Fruit fly (Drosophila melanogaster) S2 (cell line): ENCODE results near the gene CG3552.

ENCODE experiments used
- CG8478 ChIP-seq: fragments of >200 bp; optimal IDR thresholded peaks from 2 replicates; lab custom pipeline; 2018
- CTCF ChIP-seq, 2 experiments: fragments of >200 bp; optimal IDR thresholded peaks; 2 replicates each; lab custom pipeline; 2018

CG3552 gene

DNA sequence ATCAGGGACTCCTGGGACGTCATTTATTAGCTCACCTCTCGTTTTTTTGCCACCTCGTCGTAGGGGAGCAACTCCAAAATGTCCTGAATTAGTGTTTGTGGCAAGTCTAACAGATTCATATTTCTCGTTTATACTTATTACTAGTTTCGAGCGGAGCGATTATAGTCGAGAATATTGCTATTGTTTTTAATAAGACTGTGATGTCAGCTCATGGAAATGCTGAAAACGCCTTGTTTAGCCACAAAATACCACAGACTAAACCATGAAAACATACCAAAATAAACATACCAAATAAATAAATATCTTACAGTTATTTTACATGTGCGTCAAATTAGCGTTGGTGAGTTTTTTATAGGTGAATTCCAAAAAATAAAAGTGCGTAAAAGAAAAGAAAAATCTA is 31.5 kb downstream of the CG3552 start, which contains the start of gene pall:
Gene pall (minus strand): TSS at position 205 of the 400 bp plus-strand sequence.
- peak in 1 of 2 experiments; percentile 6 for TF ChIP-seq CTCF (optimal IDR thresholded peaks at IDR 0.05; lab: Kevin White, UChicago)
- TF ChIP-seq CG8478 (lab: Kevin White, UChicago), result no peak

dm6 chr3L:9489133-9489532 is 33.0 kb downstream of the CG3552 start, which contains the start of gene CG32036:
CG32036 (minus strand) TSS chr3L:9489233.
- TF ChIP-seq CG8478 (lab: Kevin White, UChicago) (no peak), CTCF (optimal IDR thresholded peaks at IDR 0.05; lab: Kevin White, UChicago) (no peak)

DNA sequence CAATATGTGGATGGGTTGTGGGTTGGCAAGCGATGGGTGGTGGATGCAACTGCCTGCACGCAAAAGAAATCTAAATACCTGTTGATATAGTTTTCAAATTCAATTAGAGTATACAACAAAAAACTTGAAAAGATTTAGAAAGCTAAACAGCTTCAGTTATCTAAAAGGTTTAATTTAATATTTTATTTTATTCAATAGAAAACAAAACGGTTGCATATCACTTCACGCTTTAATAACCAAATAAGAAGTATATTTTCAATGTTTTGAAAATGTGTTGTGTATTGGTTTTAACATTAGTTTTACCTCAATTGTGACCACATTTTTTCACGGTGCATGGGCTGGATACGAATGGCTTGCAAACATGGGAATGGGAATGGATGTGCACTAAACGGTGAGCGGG is 33.5 kb downstream of the CG3552 start:
- TF ChIP-seq CTCF (optimal IDR thresholded peaks at IDR 0.05; lab: Kevin White, UChicago) (no peak), CG8478 (lab: Kevin White, UChicago) (no peak)

DNA sequence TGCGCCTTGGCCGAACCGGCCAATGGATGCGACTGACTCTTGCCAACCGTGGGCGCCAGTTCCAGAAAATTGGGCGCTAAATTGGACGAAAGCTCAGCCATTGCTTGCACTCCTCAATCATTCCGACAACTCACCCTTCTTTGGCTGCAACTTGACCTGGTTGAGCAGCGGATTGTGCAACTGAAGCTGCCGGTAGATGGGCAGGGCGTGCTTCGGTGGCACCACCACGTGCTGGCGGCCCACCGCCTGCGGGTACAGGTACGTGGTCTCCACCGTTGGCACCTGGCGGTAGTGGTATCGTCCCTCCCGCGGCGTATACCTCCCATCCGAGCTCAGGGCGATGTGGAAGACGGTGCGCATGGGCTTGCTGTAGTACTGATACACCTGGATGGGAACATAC is 34.3 kb downstream of the CG3552 start:
- TF ChIP-seq CG8478 (lab: Kevin White, UChicago), result no peak
- no peak for TF ChIP-seq CTCF (optimal IDR thresholded peaks at IDR 0.05; lab: Kevin White, UChicago)

DNA sequence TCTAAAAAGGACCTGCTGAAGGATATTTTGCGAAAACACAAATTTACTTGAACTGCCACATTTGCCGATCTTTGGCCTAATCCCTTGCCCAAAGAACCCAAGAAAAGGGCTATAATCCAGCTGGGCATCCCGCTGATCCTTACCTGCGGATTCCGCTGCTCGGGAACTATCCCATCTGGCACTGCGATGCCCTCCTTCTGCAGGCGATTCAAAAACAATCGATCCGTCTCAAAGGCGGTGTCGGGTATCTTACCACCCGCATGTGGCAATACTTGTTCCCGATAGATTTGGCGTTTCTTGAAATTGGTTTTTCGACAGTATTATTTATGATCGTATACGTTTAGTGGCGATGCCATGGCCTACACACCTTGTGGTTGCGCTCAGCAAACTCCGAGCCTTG is 35.2 kb downstream of the CG3552 start:
- TF ChIP-seq CTCF (optimal IDR thresholded peaks at IDR 0.05; lab: Kevin White, UChicago) (no peak), CG8478 (lab: Kevin White, UChicago) (no peak)

DNA sequence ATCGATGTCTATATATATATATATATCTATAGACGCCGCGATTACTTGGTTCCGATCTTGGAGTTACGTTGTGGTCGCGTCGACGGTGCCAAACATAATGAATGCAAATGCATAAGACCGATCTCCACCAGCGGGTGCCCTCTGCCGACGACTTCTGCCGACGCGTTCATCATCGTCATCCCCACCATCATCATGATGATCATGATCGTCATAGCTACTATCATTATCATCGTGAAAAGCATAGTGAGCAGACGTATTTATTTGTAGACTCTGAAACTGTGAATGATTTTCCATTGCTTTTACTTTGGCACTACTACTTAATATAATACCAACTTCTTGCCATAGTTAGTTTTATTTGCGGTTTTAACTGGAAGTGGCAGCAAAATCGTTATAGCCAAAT is 36.0 kb downstream of the CG3552 start, which contains the start of gene CG32037:
Gene CG32037 (minus strand): TSS at position 101 of the 400 bp plus-strand sequence.
- TF ChIP-seq CG8478 (lab: Kevin White, UChicago), result no peak
- no peak for TF ChIP-seq CTCF (optimal IDR thresholded peaks at IDR 0.05; lab: Kevin White, UChicago)

DNA sequence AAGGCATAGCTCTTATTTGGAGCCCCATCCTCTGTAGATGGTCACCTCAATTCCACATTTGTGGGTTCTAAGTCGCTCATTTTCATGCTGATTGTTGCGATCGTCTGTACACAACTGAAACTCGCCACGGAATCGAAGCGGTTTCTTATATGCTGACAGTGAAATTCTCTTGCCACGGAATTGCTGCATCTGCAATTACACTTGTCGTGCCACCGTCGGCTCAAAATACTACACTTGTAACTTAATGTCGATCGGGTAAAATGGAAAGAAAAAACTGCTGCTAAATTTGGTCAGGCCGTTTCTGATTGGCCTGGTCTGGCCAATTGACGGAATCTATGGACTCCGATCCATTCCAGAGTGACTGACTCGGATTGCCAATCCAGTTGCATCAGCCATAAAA is 41.1 kb downstream of the CG3552 start:
- TF ChIP-seq CTCF (optimal IDR thresholded peaks at IDR 0.05; lab: Kevin White, UChicago), result no peak
- TF ChIP-seq CG8478 (lab: Kevin White, UChicago), result no peak

dm6 chr3L:9497981-9498619 is 42.0 kb downstream of the CG3552 start:
- TF ChIP-seq CG8478 (lab: Kevin White, UChicago) (no peak), CTCF (optimal IDR thresholded peaks at IDR 0.05; lab: Kevin White, UChicago) (no peak)

- TF ChIP-seq CTCF (optimal IDR thresholded peaks at IDR 0.05; lab: Kevin White, UChicago) (no peak), CG8478 (lab: Kevin White, UChicago) (no peak)
These were observed 44.0 kb downstream of the CG3552 start for dm6 chr3L:9499919-9500807.

DNA sequence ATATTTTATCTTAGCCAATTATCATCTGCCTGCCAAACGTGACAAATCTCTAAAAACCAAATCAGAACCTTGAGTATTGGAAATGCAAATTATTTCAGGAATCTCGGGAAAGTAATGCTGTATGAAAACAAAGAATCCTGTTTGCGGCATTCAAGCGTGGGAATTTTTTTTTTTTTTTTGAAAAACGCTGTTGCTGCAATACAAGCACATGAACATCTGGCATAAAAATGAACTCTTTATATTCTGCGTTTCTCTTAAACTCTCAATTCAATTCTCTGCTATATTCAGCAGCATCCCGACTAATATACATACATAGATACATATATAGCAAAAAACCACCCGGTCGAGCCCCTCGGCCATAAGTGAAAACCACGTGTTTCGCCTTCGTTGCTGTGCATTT is 45.2 kb downstream of the CG3552 start:
- no peak for TF ChIP-seq CTCF (optimal IDR thresholded peaks at IDR 0.05; lab: Kevin White, UChicago)
- TF ChIP-seq CG8478 (lab: Kevin White, UChicago), result no peak

dm6 chr3L:9502294-9502693 is 46.2 kb downstream of the CG3552 start:
- TF ChIP-seq CG8478 (lab: Kevin White, UChicago), result no peak
- TF ChIP-seq CTCF (optimal IDR thresholded peaks at IDR 0.05; lab: Kevin White, UChicago), result no peak

DNA sequence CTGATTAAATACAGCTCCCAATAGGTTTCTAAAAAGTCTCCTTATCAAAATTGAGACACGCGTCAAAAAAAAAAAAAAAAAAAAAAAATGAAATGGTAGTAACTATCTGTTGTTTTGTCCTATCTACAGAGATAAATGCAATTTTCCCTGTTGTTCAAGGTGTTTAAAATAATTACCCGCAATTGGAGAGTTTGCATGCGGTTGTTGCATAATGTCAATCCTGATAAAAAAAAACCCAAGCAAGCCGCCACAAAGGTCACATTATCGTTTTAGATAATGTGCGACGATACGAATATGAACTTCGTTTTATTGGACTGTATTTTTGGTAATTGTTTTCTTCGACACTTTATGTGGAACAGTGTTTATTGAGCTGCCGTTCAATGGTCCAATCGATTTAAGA is 46.7 kb downstream of the CG3552 start:
- TF ChIP-seq CTCF (optimal IDR thresholded peaks at IDR 0.05; lab: Kevin White, UChicago) (no peak), CG8478 (lab: Kevin White, UChicago) (no peak)

DNA sequence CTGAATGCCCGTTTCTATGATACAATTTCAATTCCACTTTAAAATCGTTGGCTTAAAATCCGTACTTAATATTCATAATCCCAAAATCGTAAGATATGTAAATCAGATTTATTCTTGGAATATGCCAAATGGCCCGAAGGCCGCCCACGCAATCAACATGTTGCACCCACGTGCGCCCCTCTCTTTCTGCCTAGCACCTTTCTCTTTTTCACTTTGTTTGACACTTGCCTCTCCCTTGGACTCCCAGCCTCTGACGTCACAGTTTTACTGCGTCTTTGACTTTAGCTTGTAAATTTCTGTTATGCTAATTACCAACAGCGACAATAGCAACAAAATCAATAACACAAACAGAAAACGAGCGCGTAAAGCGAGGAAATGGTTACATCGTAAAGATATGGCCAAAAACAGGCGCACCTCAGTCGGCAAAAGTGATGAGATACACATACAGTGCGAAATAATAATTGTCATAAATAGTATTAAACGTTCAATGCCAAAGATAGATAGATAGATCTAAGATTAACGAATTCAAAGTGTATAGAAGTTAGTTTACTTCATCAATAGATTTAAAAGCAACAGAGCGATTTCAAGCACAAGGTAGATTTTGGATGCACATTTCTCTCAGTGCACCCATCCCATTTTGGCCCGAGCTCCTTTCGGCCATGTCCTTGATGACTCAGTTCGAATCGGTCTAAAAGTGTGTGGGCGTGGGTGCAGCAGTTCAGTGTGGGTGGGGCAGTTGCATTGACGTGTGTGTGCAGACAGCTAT is 47.6 kb downstream of the CG3552 start:
- no peak for TF ChIP-seq CTCF (optimal IDR thresholded peaks at IDR 0.05; lab: Kevin White, UChicago)

- TF ChIP-seq CG8478 (lab: Kevin White, UChicago), result no peak
- no peak for TF ChIP-seq CTCF (optimal IDR thresholded peaks at IDR 0.05; lab: Kevin White, UChicago)
These were observed 48.4 kb downstream of the CG3552 start for dm6 chr3L:9504530-9504929.
